Fruit fly (Drosophila melanogaster) whole organism, embryonic: ENCODE results near the gene fmt.

Experiments
- Ada2b ChIP-seq: fragments of 200-800 bp; sonication (Bioruptor generic); IDR thresholded peaks from 2 replicates; pipeline ENCODE4 v1.3.6; 2022; ENCODE audit warnings: missing biosample characterization, missing genetic modification characterization
- CG10959 ChIP-seq: fragments of 200-800 bp; sonication (Bioruptor generic); IDR thresholded peaks from 2 replicates; pipeline ENCODE4 v1.3.6; 2022; ENCODE audit warnings: missing biosample characterization, missing genetic modification characterization
- CG11247 ChIP-seq: fragments of 200-800 bp; sonication (Bioruptor generic); IDR thresholded peaks from 2 replicates; pipeline ENCODE4 v1.3.6; 2022; ENCODE audit warnings: missing biosample characterization, missing genetic modification characterization
- CG11504 ChIP-seq: fragments of 200-800 bp; sonication (Bioruptor generic); optimal IDR thresholded peaks from 3 replicates; lab custom pipeline; 2019; ENCODE audit warnings: missing biosample characterization, mild to moderate bottlenecking, missing genetic modification characterization, moderate library complexity
- CG17186 ChIP-seq: fragments of 200-800 bp; sonication (Bioruptor generic); optimal IDR thresholded peaks from 3 replicates; lab custom pipeline; 2017; ENCODE audit warnings: missing biosample characterization, missing genetic modification reagents, missing genetic modification characterization
- CG17361 ChIP-seq: fragments of 200-800 bp; sonication (Bioruptor generic); IDR thresholded peaks from 3 replicates; pipeline ENCODE4 v1.3.6; 2022; ENCODE audit warnings: missing biosample characterization, missing genetic modification characterization
- CG18619 ChIP-seq: fragments of 200-800 bp; sonication (Bioruptor generic); optimal IDR thresholded peaks from 3 replicates; lab custom pipeline; 2017; ENCODE audit warnings: missing biosample characterization, mild to moderate bottlenecking, missing genetic modification characterization
- CG3281 ChIP-seq: fragments of 200-800 bp; sonication (Bioruptor generic); optimal IDR thresholded peaks from 3 replicates; lab custom pipeline; 2017; ENCODE audit warnings: missing biosample characterization, mild to moderate bottlenecking, missing genetic modification characterization
- CG4820 ChIP-seq: fragments of 200-800 bp; sonication (Bioruptor generic); optimal IDR thresholded peaks from 3 replicates; lab custom pipeline; 2016; ENCODE audit warnings: missing biosample characterization, missing genetic modification characterization
- CG6175 ChIP-seq: fragments of 200-800 bp; sonication (Bioruptor generic); IDR thresholded peaks from 3 replicates; pipeline ENCODE4 v1.3.6; 2022; ENCODE audit warnings: missing biosample characterization, missing genetic modification characterization
- CG6689 ChIP-seq: fragments of 200-800 bp; sonication (Bioruptor generic); IDR thresholded peaks from 2 replicates; pipeline ENCODE4 v1.3.6; 2022; ENCODE audit warnings: missing biosample characterization, missing genetic modification characterization
- CG7928 ChIP-seq: fragments of 200-800 bp; sonication (Bioruptor generic); optimal IDR thresholded peaks from 2 replicates; lab custom pipeline; 2017; ENCODE audit warnings: missing biosample characterization, mild to moderate bottlenecking, missing genetic modification characterization
- CG8924 ChIP-seq: fragments of 200-800 bp; optimal IDR thresholded peaks from 3 replicates; lab custom pipeline; 2019; ENCODE audit warnings: missing biosample characterization, mild to moderate bottlenecking, missing genetic modification characterization, moderate library complexity
- CG8944 ChIP-seq: fragments of 200-800 bp; sonication (Bioruptor generic); optimal IDR thresholded peaks from 3 replicates; lab custom pipeline; 2016; ENCODE audit warnings: missing biosample characterization, missing genetic modification characterization
- CG9932 ChIP-seq: fragments of 200-800 bp; sonication (Bioruptor generic); IDR thresholded peaks from 2 replicates; pipeline ENCODE4 v1.3.6; 2022; ENCODE audit warnings: missing biosample characterization, missing genetic modification characterization
- CHES-1-like ChIP-seq: fragments of 200-800 bp; sonication (Bioruptor generic); optimal IDR thresholded peaks from 2 replicates; lab custom pipeline; 2016; ENCODE audit warnings: missing biosample characterization, missing genetic modification characterization
- Doc2 ChIP-seq: fragments of 200-800 bp; sonication (Bioruptor generic); IDR thresholded peaks from 2 replicates; pipeline ENCODE4 v1.3.6; 2022; ENCODE audit warnings: missing biosample characterization, missing genetic modification characterization
- E2f2 ChIP-seq: fragments of 200-800 bp; sonication (Bioruptor generic); IDR thresholded peaks from 2 replicates; pipeline ENCODE4 v1.3.6; 2022; ENCODE audit warnings: missing biosample characterization, missing genetic modification characterization
- ERR ChIP-seq: fragments of 200-800 bp; sonication (Bioruptor generic); optimal IDR thresholded peaks from 2 replicates; lab custom pipeline; 2016; ENCODE audit warnings: missing biosample characterization, missing genetic modification characterization
- Fer3 ChIP-seq: fragments of 200-800 bp; sonication (Bioruptor generic); optimal IDR thresholded peaks from 2 replicates; lab custom pipeline; 2018; ENCODE audit warnings: missing biosample characterization, mild to moderate bottlenecking, missing genetic modification characterization, moderate library complexity
- Gsc ChIP-seq: fragments of 200-800 bp; sonication (Bioruptor generic); IDR thresholded peaks from 2 replicates; pipeline ENCODE4 v1.3.6; 2022; ENCODE audit warnings: missing biosample characterization, missing genetic modification characterization
- HLH3B ChIP-seq: fragments of 200-800 bp; sonication (Bioruptor generic); IDR thresholded peaks from 2 replicates; pipeline ENCODE4 v1.3.6; 2022; ENCODE audit warnings: missing biosample characterization, missing genetic modification characterization
- Hmr ChIP-seq: fragments of 200-800 bp; sonication (Bioruptor generic); optimal IDR thresholded peaks from 3 replicates; lab custom pipeline; 2017; ENCODE audit warnings: mild to moderate bottlenecking, missing biosample characterization, missing genetic modification reagents, missing genetic modification characterization
- Mrtf ChIP-seq: fragments of 200-800 bp; sonication (Bioruptor generic); IDR thresholded peaks from 3 replicates; pipeline ENCODE4 v1.3.6; 2022; ENCODE audit warnings: missing biosample characterization, missing genetic modification characterization
- PHDP ChIP-seq: fragments of 200-800 bp; sonication (Bioruptor generic); optimal IDR thresholded peaks from 3 replicates; lab custom pipeline; 2018; ENCODE audit warnings: missing biosample characterization, mild to moderate bottlenecking, missing genetic modification characterization, moderate library complexity
- Rfx ChIP-seq: fragments of 200-800 bp; sonication (Bioruptor generic); IDR thresholded peaks from 2 replicates; pipeline ENCODE4 v1.3.6; 2022; ENCODE audit warnings: missing biosample characterization, missing genetic modification characterization
- Side ChIP-seq: fragments of 200-800 bp; sonication (Bioruptor generic); optimal IDR thresholded peaks from 2 replicates; lab custom pipeline; 2016; ENCODE audit warnings: missing biosample characterization, missing genetic modification characterization
- TFAM ChIP-seq: fragments of 200-800 bp; sonication (Bioruptor generic); optimal IDR thresholded peaks from 2 replicates; lab custom pipeline; 2017; ENCODE audit warnings: missing biosample characterization, missing genetic modification characterization, inconsistent platforms
- al ChIP-seq: fragments of 200-800 bp; sonication (Bioruptor generic); IDR thresholded peaks from 2 replicates; pipeline ENCODE4 v1.3.6; 2022; ENCODE audit warnings: missing biosample characterization, missing genetic modification characterization
- az2 ChIP-seq: fragments of 200-800 bp; sonication (Bioruptor generic); optimal IDR thresholded peaks from 3 replicates; lab custom pipeline; 2016; ENCODE audit warnings: missing biosample characterization, missing genetic modification characterization
- bcd ChIP-seq: fragments of 200-800 bp; sonication (Bioruptor generic); optimal IDR thresholded peaks from 2 replicates; lab custom pipeline; 2017; ENCODE audit warnings: missing biosample characterization, mild to moderate bottlenecking, missing genetic modification characterization
- caup ChIP-seq: fragments of 200-800 bp; sonication (Bioruptor generic); optimal IDR thresholded peaks from 3 replicates; lab custom pipeline; 2017; ENCODE audit warnings: missing biosample characterization, mild to moderate bottlenecking, missing genetic modification characterization, moderate library complexity; ENCODE audit not compliant: severe bottlenecking
- exex ChIP-seq: fragments of 200-800 bp; sonication (Bioruptor generic); optimal IDR thresholded peaks from 4 replicates; lab custom pipeline; 2018; ENCODE audit warnings: missing biosample characterization, mild to moderate bottlenecking, missing genetic modification characterization, moderate library complexity
- fd96Cb ChIP-seq: fragments of 200-800 bp; sonication (Bioruptor generic); optimal IDR thresholded peaks from 2 replicates; lab custom pipeline; 2018; ENCODE audit warnings: missing biosample characterization, mild to moderate bottlenecking, missing genetic modification characterization, moderate library complexity
- h ChIP-seq: fragments of >200 bp; optimal IDR thresholded peaks from 2 replicates; lab custom pipeline; 2017
- hbn ChIP-seq: fragments of 200-800 bp; sonication (Bioruptor generic); IDR thresholded peaks from 2 replicates; pipeline ENCODE4 v1.3.6; 2022; ENCODE audit warnings: missing biosample characterization, missing genetic modification characterization; ENCODE audit not compliant: partially characterized antibody
- inv ChIP-seq: fragments of 200-800 bp; sonication (Bioruptor generic); IDR thresholded peaks from 2 replicates; pipeline ENCODE4 v1.3.6; 2022; ENCODE audit warnings: missing biosample characterization, missing genetic modification characterization; ENCODE audit not compliant: partially characterized antibody
- kah ChIP-seq: fragments of 200-800 bp; sonication (Bioruptor generic); optimal IDR thresholded peaks from 2 replicates; lab custom pipeline; 2018; ENCODE audit warnings: missing biosample characterization, mild to moderate bottlenecking, missing genetic modification characterization
- lbe ChIP-seq: fragments of 200-800 bp; sonication (Bioruptor generic); optimal IDR thresholded peaks from 2 replicates; lab custom pipeline; 2016; ENCODE audit warnings: missing biosample characterization, mild to moderate bottlenecking, missing genetic modification characterization
- nau ChIP-seq: fragments of 200-800 bp; sonication (Bioruptor generic); optimal IDR thresholded peaks from 3 replicates; lab custom pipeline; 2017; ENCODE audit warnings: missing biosample characterization, mild to moderate bottlenecking, missing genetic modification characterization, missing genetic modification reagents
- nerfin-1 ChIP-seq: fragments of 200-800 bp; sonication (Bioruptor generic); optimal IDR thresholded peaks from 3 replicates; lab custom pipeline; 2019; ENCODE audit warnings: missing biosample characterization, mild to moderate bottlenecking, missing genetic modification characterization, moderate library complexity
- odd ChIP-seq: fragments of 200-800 bp; sonication (Bioruptor generic); optimal IDR thresholded peaks from 2 replicates; lab custom pipeline; 2017; ENCODE audit warnings: missing biosample characterization, mild to moderate bottlenecking, missing genetic modification characterization
- peb ChIP-seq: fragments of 200-800 bp; sonication (Bioruptor generic); IDR thresholded peaks from 2 replicates; pipeline ENCODE4 v1.3.6; 2022; ENCODE audit warnings: missing biosample characterization, missing genetic modification characterization
- pfk ChIP-seq: fragments of 200-800 bp; sonication (Bioruptor generic); optimal IDR thresholded peaks from 2 replicates; lab custom pipeline; 2018; ENCODE audit warnings: missing biosample characterization, mild to moderate bottlenecking, missing genetic modification characterization, moderate library complexity
- pita ChIP-seq: fragments of 200-800 bp; sonication (Bioruptor generic); optimal IDR thresholded peaks from 2 replicates; lab custom pipeline; 2017; ENCODE audit warnings: missing biosample characterization, mild to moderate bottlenecking, missing genetic modification characterization
- rib ChIP-seq: fragments of 200-800 bp; sonication (Bioruptor generic); IDR thresholded peaks from 2 replicates; pipeline ENCODE4 v1.3.6; 2022; ENCODE audit warnings: missing biosample characterization, missing genetic modification characterization
- sd ChIP-seq: fragments of 200-800 bp; sonication (Bioruptor generic); optimal IDR thresholded peaks from 3 replicates; lab custom pipeline; 2018; ENCODE audit warnings: missing biosample characterization, mild to moderate bottlenecking, missing genetic modification characterization, moderate library complexity
- slbo ChIP-seq: fragments of 200-800 bp; sonication (Bioruptor generic); IDR thresholded peaks from 2 replicates; pipeline ENCODE4 v1.3.6; 2022; ENCODE audit warnings: missing biosample characterization, missing genetic modification characterization
- sob ChIP-seq: fragments of 200-800 bp; sonication (Bioruptor generic); IDR thresholded peaks from 2 replicates; pipeline ENCODE4 v1.3.6; 2022; ENCODE audit warnings: missing biosample characterization, missing genetic modification characterization
- stc ChIP-seq: fragments of 200-800 bp; sonication (Bioruptor generic); IDR thresholded peaks from 2 replicates; pipeline ENCODE4 v1.3.6; 2022; ENCODE audit warnings: missing biosample characterization, missing genetic modification characterization
- sug ChIP-seq: fragments of 200-800 bp; optimal IDR thresholded peaks from 2 replicates; lab custom pipeline; 2019; ENCODE audit warnings: missing biosample characterization, mild to moderate bottlenecking, missing genetic modification characterization, moderate library complexity

fmt gene

dm6 chr3L:6157327-6158032 is 16.2 kb downstream of the fmt start, which contains the start of gene CG13297 (continued):
- TF ChIP-seq fd96Cb (tag; lab: Kevin White, UChicago) (peak; percentile 71), al (GFP tag; lab: Robert Waterston, UW) (no peak), E2f2 (GFP tag; lab: Robert Waterston, UW) (0 out of 2 replicates have a peak, but pooled peaks have one; percentile 10), CG9932 (GFP tag; lab: Robert Waterston, UW) (no peak), odd (no peak), nerfin-1 (tag; lab: Kevin White, UChicago) (peak; percentile 64), hbn (no peak), az2 (GFP tag; lab: Kevin White, UChicago) (peak; percentile 42), CG10959 (GFP tag; lab: Robert Waterston, UW) (no peak), CG4820 (GFP tag; lab: Kevin White, UChicago) (peak; percentile 32), Gsc (GFP tag; lab: Robert Waterston, UW) (no peak), ERR (GFP tag; lab: Kevin White, UChicago) (no peak), rib (GFP tag; lab: Robert Waterston, UW) (no peak), stc (GFP tag; lab: Robert Waterston, UW) (peak; percentile 53; the same call in 1 of the 2 replicates), peb (GFP tag; lab: Robert Waterston, UW) (no peak), CG6175 (no peak), CG7928 (GFP tag; lab: Kevin White, UChicago) (no peak), Ada2b (GFP tag; lab: Robert Waterston, UW) (0 out of 2 replicates have a peak, but pooled peaks have one; percentile 30), CG11504 (tag; lab: Kevin White, UChicago) (peak; percentile 86), sd (tag; lab: Kevin White, UChicago) (peak; percentile 5), Doc2 (no peak), lbe (GFP tag; lab: Kevin White, UChicago) (no peak), Side (no peak), pfk (no peak), CG8944 (no peak), HLH3B (GFP tag; lab: Robert Waterston, UW) (peak; percentile 62), TFAM (GFP tag; lab: Kevin White, UChicago) (no peak), CG6689 (GFP tag; lab: Robert Waterston, UW) (peak; percentile 66), CG11247 (GFP tag; lab: Robert Waterston, UW) (no peak), CG17186 (GFP tag; lab: Kevin White, UChicago) (no peak), h (no peak), CG18619 (GFP tag; lab: Kevin White, UChicago) (no peak), sob (GFP tag; lab: Robert Waterston, UW) (peak; percentile 40; the same call in 1 of the 2 replicates), sug (no peak), Mrtf (no peak), pita (GFP tag; lab: Kevin White, UChicago) (no peak), Fer3 (tag; lab: Kevin White, UChicago) (peak; percentile 35), Hmr (peak; percentile 6), PHDP (tag; lab: Kevin White, UChicago) (peak; percentile 40), kah (GFP tag; lab: Kevin White, UChicago) (no peak), CG17361 (GFP tag; lab: Robert Waterston, UW) (peak; percentile 73), caup (no peak), inv (GFP tag; lab: Robert Waterston, UW) (no peak), exex (no peak), Rfx (0 out of 2 replicates have a peak, but pooled peaks have one; percentile 22), CHES-1-like (GFP tag; lab: Kevin White, UChicago) (no peak), nau (GFP tag; lab: Kevin White, UChicago) (no peak), CG3281 (GFP tag; lab: Kevin White, UChicago) (no peak), slbo (GFP tag; lab: Robert Waterston, UW) (no peak), CG8924 (tag; lab: Kevin White, UChicago) (peak; percentile 66), bcd (GFP tag; lab: Kevin White, UChicago) (peak; percentile 41)
